Worm (Caenorhabditis elegans) whole organism, L4 larva: Measurements from ENCODE around the gene mec-12.

ENCODE experiments used
- D1046.2 ChIP-seq: fragments of 200-800 bp; sonication (Bioruptor generic); IDR thresholded peaks from 2 replicates; pipeline ENCODE4 v1.3.6; 2022; ENCODE audit warnings: missing genetic modification characterization, missing compliant biosample characterization
- F10B5.3 ChIP-seq: sonication (generic microtip); optimal IDR thresholded peaks from 2 replicates; lab custom pipeline; 2016; ENCODE audit warnings: mild to moderate bottlenecking, missing genetic modification characterization, missing compliant biosample characterization
- F37D6.2 ChIP-seq: sonication (generic microtip); optimal IDR thresholded peaks from 2 replicates; lab custom pipeline; 2016; ENCODE audit warnings: mild to moderate bottlenecking, missing genetic modification characterization, missing compliant biosample characterization
- F49E8.2 ChIP-seq: sonication (generic microtip); optimal IDR thresholded peaks from 2 replicates; lab custom pipeline; 2016; ENCODE audit warnings: missing compliant biosample characterization, mild to moderate bottlenecking, missing genetic modification characterization, borderline replicate concordance
- R02D3.7 ChIP-seq: fragments of 150-350 bp; sonication (generic microtip); optimal IDR thresholded peaks from 3 replicates; lab custom pipeline; 2014; ENCODE audit warnings: missing biosample characterization, missing genetic modification characterization
- T26A8.4 ChIP-seq: fragments of 200-800 bp; sonication (Bioruptor generic); IDR thresholded peaks from 2 replicates; pipeline ENCODE4 v1.3.6; 2022; ENCODE audit warnings: missing genetic modification characterization, missing compliant biosample characterization
- Y48G9A.11 ChIP-seq: fragments of 200-800 bp; sonication (Bioruptor generic); IDR thresholded peaks from 2 replicates; pipeline ENCODE4 v1.3.6; 2022; ENCODE audit warnings: missing genetic modification reagents, missing genetic modification characterization, missing compliant biosample characterization
- Y75B8A.6 ChIP-seq: fragments of 200-800 bp; sonication (Bioruptor generic); IDR thresholded peaks from 2 replicates; pipeline ENCODE4 v1.3.6; 2022; ENCODE audit warnings: missing genetic modification reagents, missing genetic modification characterization, missing compliant biosample characterization
- attf-4 ChIP-seq: sonication (generic microtip); optimal IDR thresholded peaks from 3 replicates; lab custom pipeline; 2017; ENCODE audit warnings: missing biosample characterization, missing genetic modification characterization
- ceh-44 ChIP-seq: fragments of 200-800 bp; sonication (Bioruptor generic); IDR thresholded peaks from 2 replicates; pipeline ENCODE4 v1.3.6; 2022; ENCODE audit warnings: missing genetic modification reagents, missing genetic modification characterization, missing compliant biosample characterization
- ceh-62 ChIP-seq: sonication (generic microtip); optimal IDR thresholded peaks from 2 replicates; lab custom pipeline; 2017; ENCODE audit warnings: missing biosample characterization, missing genetic modification characterization
- ces-1 ChIP-seq: fragments of 150-350 bp; sonication (generic microtip); optimal IDR thresholded peaks from 4 replicates; lab custom pipeline; 2014; ENCODE audit warnings: missing biosample characterization, missing genetic modification reagents, missing genetic modification characterization
- cey-2 ChIP-seq: sonication (generic microtip); optimal IDR thresholded peaks from 3 replicates; lab custom pipeline; 2017; ENCODE audit warnings: missing genetic modification characterization, mild to moderate bottlenecking, missing compliant biosample characterization, antibody characterized with exemption, borderline replicate concordance; ENCODE audit not compliant: insufficient read depth
- daf-16 ChIP-seq, 3 experiments: sonication (generic microtip); optimal IDR thresholded peaks; 2 replicates each; lab custom pipeline; 2016 to 2017; ENCODE audit warnings: missing genetic modification characterization in 3 of 3, missing genetic modification reagents in 3 of 3, mild to moderate bottlenecking in 2 of 3, missing compliant biosample characterization in 2 of 3, missing biosample characterization in 1 of 3, moderate library complexity in 1 of 3
- dmd-9 ChIP-seq: fragments of 200-800 bp; sonication (Bioruptor generic); IDR thresholded peaks from 2 replicates; pipeline ENCODE4 v1.3.6; 2022; ENCODE audit warnings: missing genetic modification reagents, missing genetic modification characterization, missing compliant biosample characterization
- egl-43 ChIP-seq: fragments of 200-800 bp; sonication (Bioruptor generic); IDR thresholded peaks from 2 replicates; pipeline ENCODE4 v1.3.6; 2022; ENCODE audit warnings: missing genetic modification reagents, missing genetic modification characterization, missing compliant biosample characterization
- hif-1 ChIP-seq, 2 experiments: sonication (generic microtip); optimal IDR thresholded peaks; 2 replicates each; lab custom pipeline; 2016 to 2017; ENCODE audit warnings: missing compliant biosample characterization in 2 of 2, missing genetic modification characterization in 2 of 2, missing genetic modification reagents in 2 of 2, missing genotype in 2 of 2, mild to moderate bottlenecking in 1 of 2
- hlh-11 ChIP-seq: fragments of 200-800 bp; sonication (Bioruptor generic); optimal IDR thresholded peaks from 2 replicates; lab custom pipeline; 2018; ENCODE audit warnings: mild to moderate bottlenecking, missing genetic modification characterization, missing compliant biosample characterization
- jun-1 ChIP-seq: fragments of 150-350 bp; optimal IDR thresholded peaks from 2 replicates; lab custom pipeline; 2014; ENCODE audit warnings: missing biosample characterization, missing genetic modification reagents, missing genetic modification characterization
- lin-13 ChIP-seq: fragments of 150-350 bp; optimal IDR thresholded peaks from 2 replicates; lab custom pipeline; 2014; ENCODE audit warnings: missing biosample characterization, missing genetic modification reagents, missing genetic modification characterization
- lir-3 ChIP-seq: sonication (generic microtip); optimal IDR thresholded peaks from 2 replicates; lab custom pipeline; 2016; ENCODE audit warnings: mild to moderate bottlenecking, missing genetic modification characterization, missing compliant biosample characterization
- lsy-2 ChIP-seq, 2 experiments: fragments of 150-350 bp in 1 of 2; sonication (generic microtip) in 1 of 2; optimal IDR thresholded peaks; 2 replicates each; lab custom pipeline; 2014 to 2017; ENCODE audit warnings: missing biosample characterization in 2 of 2, missing genetic modification characterization in 2 of 2
- mdl-1 ChIP-seq, 2 experiments: fragments of 150-350 bp in 1 of 2; sonication (generic microtip) in 1 of 2; optimal IDR thresholded peaks; 2 replicates each; lab custom pipeline; 2014 to 2017; ENCODE audit warnings: missing biosample characterization in 2 of 2, missing genetic modification characterization in 2 of 2
- mep-1 ChIP-seq: fragments of 150-350 bp; sonication (generic microtip); optimal IDR thresholded peaks from 3 replicates; lab custom pipeline; 2014; ENCODE audit warnings: missing biosample characterization, missing genetic modification characterization
- mes-2 ChIP-seq: sonication (generic microtip); optimal IDR thresholded peaks from 2 replicates; lab custom pipeline; 2016; ENCODE audit warnings: missing genotype, mild to moderate bottlenecking, missing genetic modification characterization, missing compliant biosample characterization; ENCODE audit not compliant: poor library complexity, severe bottlenecking
- mxl-2 ChIP-seq: fragments of 200-800 bp; sonication (Bioruptor generic); conservative IDR thresholded peaks from 2 replicates; pipeline ENCODE4 v1.3.6; 2022; ENCODE audit warnings: missing genetic modification reagents, missing genetic modification characterization, missing compliant biosample characterization
- mxl-3 ChIP-seq: fragments of 200-800 bp; sonication (Bioruptor generic); optimal IDR thresholded peaks from 2 replicates; lab custom pipeline; 2018; ENCODE audit warnings: mild to moderate bottlenecking, missing genetic modification characterization, missing compliant biosample characterization
- nhr-102 ChIP-seq: sonication (generic microtip); optimal IDR thresholded peaks from 2 replicates; lab custom pipeline; 2016; ENCODE audit warnings: mild to moderate bottlenecking, missing genetic modification characterization, moderate library complexity, missing compliant biosample characterization
- nhr-48 ChIP-seq: sonication (generic microtip); optimal IDR thresholded peaks from 2 replicates; lab custom pipeline; 2016; ENCODE audit warnings: mild to moderate bottlenecking, missing genetic modification characterization, missing compliant biosample characterization
- nhr-77 ChIP-seq: fragments of 150-350 bp; optimal IDR thresholded peaks from 2 replicates; lab custom pipeline; 2014; ENCODE audit warnings: missing biosample characterization, missing genetic modification characterization
- php-3 ChIP-seq: fragments of 200-800 bp; sonication (Bioruptor generic); IDR thresholded peaks from 2 replicates; pipeline ENCODE4 v1.3.6; 2022; ENCODE audit warnings: missing genetic modification reagents, missing genetic modification characterization, missing compliant biosample characterization
- pqm-1 ChIP-seq: sonication (generic microtip); optimal IDR thresholded peaks from 2 replicates; lab custom pipeline; 2017; ENCODE audit warnings: missing biosample characterization, missing genetic modification characterization
- set-16 ChIP-seq: fragments of 200-800 bp; sonication (Bioruptor generic); IDR thresholded peaks from 2 replicates; pipeline ENCODE4 v1.3.6; 2022; ENCODE audit warnings: missing genetic modification reagents, missing genetic modification characterization, missing compliant biosample characterization
- skn-1 ChIP-seq: fragments of 150-350 bp; optimal IDR thresholded peaks from 2 replicates; lab custom pipeline; 2014; ENCODE audit warnings: missing biosample characterization, missing genetic modification characterization
- spr-1 ChIP-seq: sonication (generic microtip); optimal IDR thresholded peaks from 2 replicates; lab custom pipeline; 2016; ENCODE audit warnings: mild to moderate bottlenecking, missing genetic modification characterization, missing compliant biosample characterization
- tag-97 ChIP-seq: fragments of 200-800 bp; sonication (Bioruptor generic); IDR thresholded peaks from 2 replicates; pipeline ENCODE4 v1.3.6; 2022; ENCODE audit warnings: missing genetic modification characterization, missing compliant biosample characterization
- unc-62 ChIP-seq, 3 experiments: fragments of 150-350 bp in 1 of 3; sonication (generic microtip); optimal IDR thresholded peaks in 2 of 3; peaks in 1 of 3; 1 replicate in 1 of 3; 2 replicates in 2 of 3; lab custom pipeline; 2014 to 2017; ENCODE audit warnings: missing biosample characterization in 3 of 3, missing genetic modification characterization in 3 of 3, missing genetic modification reagents in 3 of 3, missing genotype in 1 of 3
- zag-1 ChIP-seq: fragments of 150-350 bp; optimal IDR thresholded peaks from 2 replicates; lab custom pipeline; 2014; ENCODE audit warnings: missing biosample characterization, missing genetic modification characterization
- zfp-2 ChIP-seq: sonication (generic microtip); optimal IDR thresholded peaks from 2 replicates; lab custom pipeline; 2016; ENCODE audit warnings: mild to moderate bottlenecking, missing genetic modification characterization, missing compliant biosample characterization

Gene mec-12

ce11 chrIII:3160490-3160889, 21.5 kb upstream of the mec-12 start:
- TF ChIP-seq daf-16 (GFP tag; optimal IDR thresholded peaks at IDR 0.05; lab: Kevin White, UChicago) (no peak), daf-16 (tag; optimal IDR thresholded peaks at IDR 0.05; lab: Kevin White, UChicago) (no peak), lsy-2 (tag; optimal IDR thresholded peaks at IDR 0.05; lab: Kevin White, UChicago) (no peak), hlh-11 (no peak), set-16 (GFP tag; lab: Robert Waterston, UW) (no peak), D1046.2 (GFP tag; lab: Robert Waterston, UW) (no peak), php-3 (GFP tag; lab: Robert Waterston, UW) (no peak), T26A8.4 (GFP tag; lab: Robert Waterston, UW) (no peak), jun-1 (tag; lab: Kevin White, UChicago) (no peak)

- TF ChIP-seq R02D3.7 (tag; lab: Kevin White, UChicago) (no peak), F49E8.2 (tag; lab: Kevin White, UChicago) (no peak), nhr-48 (tag; lab: Kevin White, UChicago) (no peak), Y75B8A.6 (GFP tag; lab: Robert Waterston, UW) (no peak), ces-1 (GFP tag; lab: Kevin White, UChicago) (no peak), zfp-2 (no peak), attf-4 (tag; lab: Kevin White, UChicago) (no peak), mes-2 (tag; lab: Kevin White, UChicago) (no peak), F10B5.3 (tag; lab: Kevin White, UChicago) (no peak), hif-1 (tag; optimal IDR thresholded peaks at IDR 0.05; lab: Kevin White, UChicago) (no peak), mdl-1 (tag; optimal IDR thresholded peaks at IDR 0.05; lab: Kevin White, UChicago) (no peak), zag-1 (tag; lab: Kevin White, UChicago) (no peak), Y48G9A.11 (GFP tag; lab: Robert Waterston, UW) (no peak), lin-13 (GFP tag; lab: Kevin White, UChicago) (no peak)
Observed at ce11 chrIII:3154968-3155367, 15.9 kb upstream of the mec-12 start, which contains the start of gene C44B11.1. Gene C44B11.1 (plus strand): TSS chrIII:3155268.

- no peak for TF ChIP-seq mep-1
- TF ChIP-seq mxl-2, result no peak
- TF ChIP-seq F37D6.2 (tag; lab: Kevin White, UChicago), result no peak
- TF ChIP-seq dmd-9 (GFP tag; lab: Robert Waterston, UW), result no peak
- no peak for TF ChIP-seq F49E8.2 (tag; lab: Kevin White, UChicago)
- TF ChIP-seq hif-1 (tag; optimal IDR thresholded peaks at IDR 0.05; lab: Kevin White, UChicago), result no peak
Observed at ce11 chrIII:3152848-3153247, 13.8 kb upstream of the mec-12 start, which contains the start of gene C44B11.6. Gene C44B11.6 (plus strand): TSS chrIII:3153148.

DNA sequence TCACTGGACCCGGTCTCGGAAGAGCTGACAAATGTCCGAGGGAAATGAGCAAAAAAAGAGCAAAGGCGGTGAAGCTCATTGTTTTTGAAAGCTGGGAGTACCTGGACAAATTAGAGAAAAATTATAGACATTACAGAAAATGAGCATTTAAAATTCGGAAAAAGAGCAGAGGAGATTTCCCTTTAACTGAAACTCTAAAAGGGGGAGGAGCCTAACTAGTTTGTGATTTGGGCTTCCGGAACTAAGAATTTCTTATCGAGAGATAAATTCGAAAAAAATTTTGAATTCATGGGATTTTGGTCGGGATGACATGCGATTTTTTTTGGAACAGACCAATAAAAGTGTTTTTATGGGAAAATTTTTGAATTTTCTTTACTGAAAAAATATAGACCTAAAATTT, 4.6 kb upstream of the mec-12 start, which contains the start of gene C44B11.4:
C44B11.4 (minus strand) TSS at position 101 of the 400 bp plus-strand sequence.
- TF ChIP-seq pqm-1 (tag; lab: Kevin White, UChicago) (no peak), mxl-3 (GFP tag; lab: Kevin White, UChicago) (no peak), cey-2 (tag; lab: Kevin White, UChicago) (no peak), egl-43 (no peak), lir-3 (tag; lab: Kevin White, UChicago) (no peak), spr-1 (tag; lab: Kevin White, UChicago) (no peak), mep-1 (no peak), ceh-44 (GFP tag; lab: Robert Waterston, UW) (no peak), skn-1 (tag; lab: Kevin White, UChicago) (no peak), unc-62 (GFP tag; optimal IDR thresholded peaks at IDR 0.05 in 1 of 2; lab: Kevin White, UChicago) (no peak), unc-62 (tag; optimal IDR thresholded peaks at IDR 0.05; lab: Kevin White, UChicago) (no peak), hlh-11 (no peak), nhr-102 (tag; lab: Kevin White, UChicago) (no peak), nhr-77 (tag; lab: Kevin White, UChicago) (no peak), ceh-62 (tag; lab: Kevin White, UChicago) (no peak), mdl-1 (tag; optimal IDR thresholded peaks at IDR 0.05; lab: Kevin White, UChicago) (no peak), tag-97 (GFP tag; lab: Robert Waterston, UW) (no peak), lin-13 (GFP tag; lab: Kevin White, UChicago) (no peak)
